Fruit fly (Drosophila melanogaster) whole organism, embryonic: ENCODE results near the gene CG6012.

Experiments
- Blimp-1 ChIP-seq: fragments of 200-800 bp; sonication (Bioruptor generic); optimal IDR thresholded peaks from 3 replicates; lab custom pipeline; 2018; ENCODE audit warnings: missing biosample characterization, missing genetic modification characterization, mild to moderate bottlenecking, moderate library complexity, missing genetic modification reagents
- CG12769 ChIP-seq: fragments of 200-800 bp; sonication (Bioruptor generic); optimal IDR thresholded peaks from 2 replicates; lab custom pipeline; 2019; ENCODE audit warnings: missing biosample characterization, mild to moderate bottlenecking, missing genetic modification characterization, moderate library complexity
- CG13624 ChIP-seq: fragments of 200-800 bp; sonication (Bioruptor generic); optimal IDR thresholded peaks from 2 replicates; lab custom pipeline; 2016; ENCODE audit warnings: missing biosample characterization, missing genetic modification characterization
- CG14710 ChIP-seq: fragments of 200-800 bp; sonication (Bioruptor generic); optimal IDR thresholded peaks from 3 replicates; lab custom pipeline; 2019; ENCODE audit warnings: missing biosample characterization, mild to moderate bottlenecking, missing genetic modification characterization, moderate library complexity
- CG15514 ChIP-seq: fragments of 200-800 bp; sonication (Bioruptor generic); optimal IDR thresholded peaks from 3 replicates; lab custom pipeline; 2017; ENCODE audit warnings: missing biosample characterization, missing genetic modification characterization, mild to moderate bottlenecking, moderate library complexity, missing genetic modification reagents
- CG1602 ChIP-seq: fragments of 200-800 bp; sonication (Bioruptor generic); optimal IDR thresholded peaks from 3 replicates; lab custom pipeline; 2016; ENCODE audit warnings: missing biosample characterization, missing genetic modification characterization
- CG16813 ChIP-seq: fragments of 200-800 bp; sonication (Bioruptor generic); IDR thresholded peaks from 3 replicates; pipeline ENCODE4 v1.3.6; 2022; ENCODE audit warnings: missing biosample characterization, missing genetic modification characterization; ENCODE audit not compliant: partially characterized antibody
- CG18764 ChIP-seq: fragments of 200-800 bp; sonication (Bioruptor generic); optimal IDR thresholded peaks from 3 replicates; lab custom pipeline; 2016; ENCODE audit warnings: missing biosample characterization, missing genetic modification characterization
- CG2116 ChIP-seq: fragments of 200-800 bp; sonication (Bioruptor generic); optimal IDR thresholded peaks from 3 replicates; lab custom pipeline; 2018; ENCODE audit warnings: missing biosample characterization, mild to moderate bottlenecking, missing genetic modification characterization
- CG2129 ChIP-seq: fragments of 200-800 bp; sonication (Bioruptor generic); IDR thresholded peaks from 2 replicates; pipeline ENCODE4 v1.3.6; 2022; ENCODE audit warnings: missing biosample characterization, missing genetic modification characterization; ENCODE audit not compliant: partially characterized antibody
- CG31224 ChIP-seq: fragments of 200-800 bp; sonication (Bioruptor generic); IDR thresholded peaks from 2 replicates; pipeline ENCODE4 v1.3.6; 2022; ENCODE audit warnings: missing biosample characterization, missing genetic modification characterization
- CG34422 ChIP-seq: fragments of 200-800 bp; sonication (Bioruptor generic); IDR thresholded peaks from 3 replicates; pipeline ENCODE4 v1.3.6; 2022; ENCODE audit warnings: missing biosample characterization, missing genetic modification characterization
- CG5180 ChIP-seq: fragments of 200-800 bp; sonication (Bioruptor generic); optimal IDR thresholded peaks from 3 replicates; lab custom pipeline; 2017; ENCODE audit warnings: missing biosample characterization, missing genetic modification characterization, mild to moderate bottlenecking, moderate library complexity, missing genetic modification reagents
- CG6272 ChIP-seq: fragments of 200-800 bp; sonication (Bioruptor generic); IDR thresholded peaks from 2 replicates; pipeline ENCODE4 v1.3.6; 2022; ENCODE audit warnings: missing biosample characterization, missing genetic modification characterization
- CG6791 ChIP-seq: fragments of 200-800 bp; sonication (Bioruptor generic); IDR thresholded peaks from 3 replicates; pipeline ENCODE4 v1.3.6; 2022; ENCODE audit warnings: missing biosample characterization, missing genetic modification characterization; ENCODE audit not compliant: partially characterized antibody
- CG6854 ChIP-seq: fragments of 200-800 bp; sonication (Bioruptor generic); optimal IDR thresholded peaks from 3 replicates; lab custom pipeline; 2017; ENCODE audit warnings: missing biosample characterization, mild to moderate bottlenecking, missing genetic modification characterization
- CG7786 ChIP-seq: fragments of 200-800 bp; sonication (Bioruptor generic); optimal IDR thresholded peaks from 2 replicates; lab custom pipeline; 2016; ENCODE audit warnings: missing biosample characterization, missing genetic modification characterization
- CG7928 ChIP-seq: fragments of 200-800 bp; sonication (Bioruptor generic); optimal IDR thresholded peaks from 2 replicates; lab custom pipeline; 2017; ENCODE audit warnings: missing biosample characterization, mild to moderate bottlenecking, missing genetic modification characterization
- CG8089 ChIP-seq: fragments of 200-800 bp; sonication (Bioruptor generic); optimal IDR thresholded peaks from 3 replicates; lab custom pipeline; 2016; ENCODE audit warnings: missing biosample characterization, missing genetic modification characterization
- CG9215 ChIP-seq: fragments of 200-800 bp; sonication (Bioruptor generic); IDR thresholded peaks from 2 replicates; pipeline ENCODE4 v1.3.6; 2022; ENCODE audit warnings: missing biosample characterization, missing genetic modification characterization
- Camta ChIP-seq: fragments of 200-800 bp; sonication (Bioruptor generic); optimal IDR thresholded peaks from 2 replicates; lab custom pipeline; 2016; ENCODE audit warnings: missing biosample characterization, missing genetic modification characterization
- CkIIα-i1 ChIP-seq: fragments of 200-800 bp; sonication (Bioruptor generic); IDR thresholded peaks from 2 replicates; pipeline ENCODE4 v1.3.6; 2022; ENCODE audit warnings: missing biosample characterization, missing genetic modification characterization
- Dip2 ChIP-seq: fragments of 200-800 bp; sonication (Bioruptor generic); IDR thresholded peaks from 2 replicates; pipeline ENCODE4 v1.3.6; 2022; ENCODE audit warnings: missing biosample characterization, missing genetic modification characterization
- Drgx ChIP-seq: fragments of 200-800 bp; sonication (Bioruptor generic); IDR thresholded peaks from 2 replicates; pipeline ENCODE4 v1.3.6; 2022; ENCODE audit warnings: missing biosample characterization, missing genetic modification characterization
- H15 ChIP-seq: fragments of 200-800 bp; sonication (Bioruptor generic); IDR thresholded peaks from 3 replicates; pipeline ENCODE4 v1.3.6; 2022; ENCODE audit warnings: missing biosample characterization, missing genetic modification characterization
- Hmr ChIP-seq: fragments of 200-800 bp; sonication (Bioruptor generic); optimal IDR thresholded peaks from 3 replicates; lab custom pipeline; 2017; ENCODE audit warnings: mild to moderate bottlenecking, missing biosample characterization, missing genetic modification reagents, missing genetic modification characterization
- Hr3 ChIP-seq: fragments of 200-800 bp; sonication (Bioruptor generic); optimal IDR thresholded peaks from 3 replicates; lab custom pipeline; 2016; ENCODE audit warnings: missing biosample characterization, missing genetic modification characterization
- Kr ChIP-seq: fragments of 200-800 bp; sonication (Bioruptor generic); optimal IDR thresholded peaks from 2 replicates; lab custom pipeline; 2017; ENCODE audit warnings: missing biosample characterization, mild to moderate bottlenecking, missing genetic modification characterization
- Myb ChIP-seq: fragments of 200-800 bp; sonication (Bioruptor generic); optimal IDR thresholded peaks from 2 replicates; lab custom pipeline; 2016; ENCODE audit warnings: missing biosample characterization, missing genetic modification characterization
- Optix ChIP-seq: fragments of 200-800 bp; sonication (Bioruptor generic); IDR thresholded peaks from 3 replicates; pipeline ENCODE4 v1.3.6; 2022; ENCODE audit warnings: missing biosample characterization, missing genetic modification characterization
- Poxn ChIP-seq: fragments of 200-800 bp; sonication (Bioruptor generic); IDR thresholded peaks from 2 replicates; pipeline ENCODE4 v1.3.6; 2022; ENCODE audit warnings: missing biosample characterization, missing genetic modification characterization
- Sox102F ChIP-seq: fragments of 200-800 bp; sonication (Bioruptor generic); optimal IDR thresholded peaks from 2 replicates; lab custom pipeline; 2018; ENCODE audit warnings: missing biosample characterization, mild to moderate bottlenecking, missing genetic modification characterization, moderate library complexity
- chif ChIP-seq, 2 experiments: fragments of 200-800 bp; sonication (Bioruptor generic); optimal IDR thresholded peaks; 3 replicates each; lab custom pipeline; 2016; ENCODE audit warnings: missing biosample characterization in 2 of 2, missing genetic modification characterization in 2 of 2
- chinmo ChIP-seq: fragments of 200-800 bp; sonication (Bioruptor generic); IDR thresholded peaks from 4 replicates; pipeline ENCODE4 v1.3.6; 2022; ENCODE audit warnings: missing biosample characterization, missing genetic modification characterization; ENCODE audit not compliant: partially characterized antibody
- chm ChIP-seq: fragments of 200-800 bp; sonication (Bioruptor generic); IDR thresholded peaks from 2 replicates; pipeline ENCODE4 v1.3.6; 2022; ENCODE audit warnings: missing biosample characterization, missing genetic modification characterization
- crc ChIP-seq: fragments of 200-800 bp; sonication (Bioruptor generic); optimal IDR thresholded peaks from 2 replicates; lab custom pipeline; 2016; ENCODE audit warnings: missing biosample characterization, missing genetic modification characterization
- emc ChIP-seq: fragments of 200-800 bp; sonication (Bioruptor generic); optimal IDR thresholded peaks from 2 replicates; lab custom pipeline; 2016; ENCODE audit warnings: missing biosample characterization, missing genetic modification characterization
- ems ChIP-seq: fragments of 200-800 bp; sonication (Bioruptor generic); optimal IDR thresholded peaks from 3 replicates; lab custom pipeline; 2016; ENCODE audit warnings: missing biosample characterization, missing genetic modification characterization
- gsb ChIP-seq: fragments of 200-800 bp; sonication (Bioruptor generic); IDR thresholded peaks from 2 replicates; pipeline ENCODE4 v1.3.6; 2022; ENCODE audit warnings: missing biosample characterization, missing genetic modification characterization
- hb ChIP-seq: fragments of 200-800 bp; sonication (Bioruptor generic); IDR thresholded peaks from 3 replicates; pipeline ENCODE4 v1.3.6; 2022; ENCODE audit warnings: missing biosample characterization, missing genetic modification characterization; ENCODE audit not compliant: partially characterized antibody
- mld ChIP-seq: fragments of 200-800 bp; sonication (Bioruptor generic); IDR thresholded peaks from 3 replicates; pipeline ENCODE4 v1.3.6; 2022; ENCODE audit warnings: missing biosample characterization, missing genetic modification characterization; ENCODE audit not compliant: partially characterized antibody
- pan ChIP-seq, 4 experiments: fragments of >200 bp in 3 of 4; fragments of 200-800 bp in 1 of 4; sonication (Bioruptor generic) in 1 of 4; optimal IDR thresholded peaks in 3 of 4; IDR thresholded peaks in 1 of 4; 2 replicates each; pipeline versions ENCODE4 v1.3.6 to Lab custom; 2017 to 2022; ENCODE audit warnings: missing biosample characterization in 2 of 4, missing genetic modification characterization in 2 of 4, mixed read lengths in 1 of 4
- pho ChIP-seq: fragments of 200-800 bp; sonication (Bioruptor generic); optimal IDR thresholded peaks from 2 replicates; lab custom pipeline; 2016; ENCODE audit warnings: missing biosample characterization, missing genetic modification characterization
- ranshi ChIP-seq: fragments of 200-800 bp; sonication (Bioruptor generic); IDR thresholded peaks from 2 replicates; pipeline ENCODE4 v1.3.6; 2022; ENCODE audit warnings: missing biosample characterization, missing genetic modification characterization
- rib ChIP-seq: fragments of 200-800 bp; sonication (Bioruptor generic); IDR thresholded peaks from 2 replicates; pipeline ENCODE4 v1.3.6; 2022; ENCODE audit warnings: missing biosample characterization, missing genetic modification characterization
- trh ChIP-seq: fragments of 200-800 bp; sonication (Bioruptor generic); optimal IDR thresholded peaks from 2 replicates; lab custom pipeline; 2016; ENCODE audit warnings: missing biosample characterization, missing genetic modification characterization
- tx ChIP-seq: fragments of 200-800 bp; sonication (Bioruptor generic); optimal IDR thresholded peaks from 2 replicates; lab custom pipeline; 2016; ENCODE audit warnings: missing biosample characterization, missing genetic modification characterization
- zfh2 ChIP-seq: fragments of 200-800 bp; sonication (Bioruptor generic); optimal IDR thresholded peaks from 2 replicates; lab custom pipeline; 2016; ENCODE audit warnings: missing biosample characterization, missing genetic modification characterization

CG6012 gene

DNA sequence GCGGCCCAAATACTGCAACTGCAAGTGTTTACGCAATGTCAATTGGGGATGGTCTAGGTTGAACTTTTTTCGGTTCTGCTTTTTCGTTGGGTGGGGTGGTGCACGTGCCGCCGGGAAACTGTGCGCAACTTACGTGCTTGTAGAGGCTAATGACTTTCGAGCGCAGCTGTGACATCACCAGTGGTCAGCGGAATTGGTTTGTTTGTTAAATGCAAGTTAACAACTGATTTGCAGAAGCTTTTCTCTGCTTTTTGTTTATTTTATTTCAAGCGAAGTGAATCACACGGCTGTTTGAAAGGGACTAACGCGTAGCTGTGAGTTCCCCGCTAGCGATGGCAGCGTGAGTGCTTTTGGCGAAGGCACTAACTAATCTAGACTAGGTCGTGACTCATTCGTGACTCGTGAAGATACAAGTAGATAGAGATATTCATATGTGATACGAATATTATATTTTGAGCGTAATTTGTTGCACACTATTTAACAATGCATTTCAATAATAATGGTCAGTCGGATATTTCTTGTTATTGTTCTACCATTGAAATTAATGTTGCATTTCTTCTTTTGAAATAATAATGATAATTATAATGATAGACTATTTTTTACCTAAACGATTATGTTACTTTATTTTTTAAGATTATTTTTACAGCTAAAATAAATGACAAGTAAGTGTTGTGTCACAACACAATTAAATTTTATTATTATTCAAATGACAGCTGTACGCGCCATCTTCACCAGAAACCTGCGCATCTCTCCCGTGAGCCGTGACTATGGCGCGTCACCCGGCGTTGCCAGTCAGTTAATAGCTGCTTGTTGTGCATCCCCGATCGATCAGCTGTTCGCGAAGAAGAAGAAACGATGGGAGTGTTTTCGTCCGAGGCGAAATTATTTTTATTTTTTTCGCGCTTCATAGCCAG lies 26.6 kb upstream of the CG6012 start, which contains the start of the genes osi and tweek (continued):
- TF ChIP-seq CG1602 (GFP tag; lab: Kevin White, UChicago) (peak; percentile 70), CG15514 (GFP tag; lab: Kevin White, UChicago) (peak; percentile 64), Blimp-1 (GFP tag; lab: Kevin White, UChicago) (no peak), hb (GFP tag; lab: Robert Waterston, UW) (peak; percentile 86), CG18764 (GFP tag; lab: Kevin White, UChicago) (no peak), Hmr (GFP tag; lab: Kevin White, UChicago) (peak; percentile 73), tx (peak; percentile 11), chinmo (GFP tag; lab: Robert Waterston, UW) (peak; percentile 88), zfh2 (GFP tag; lab: Kevin White, UChicago) (peak; percentile 60), chif (GFP tag; optimal IDR thresholded peaks at IDR 0.05; lab: Kevin White, UChicago) (peak; percentile 11 to 43), rib (no peak), trh (GFP tag; lab: Kevin White, UChicago) (peak; percentile 47), CG2129 (GFP tag; lab: Robert Waterston, UW) (peak; percentile 40; the same call in 1 of the 2 replicates), CG12769 (tag; lab: Kevin White, UChicago) (peak; percentile 25), CG31224 (no peak), CG8089 (GFP tag; lab: Kevin White, UChicago) (peak; percentile 12), crc (GFP tag; lab: Kevin White, UChicago) (peak; percentile 21), chm (no peak), pan (optimal IDR thresholded peaks at IDR 0.05; lab: Kevin White, UChicago) (no peak), pan (GFP tag; optimal IDR thresholded peaks at IDR 0.05 in 1 of 2, IDR thresholded peaks at IDR 0.05 in 1 of 2) (no peak), CG7928 (GFP tag; lab: Kevin White, UChicago) (peak; percentile 82), mld (GFP tag; lab: Robert Waterston, UW) (no peak; the same call in 1 of the 3 replicates), emc (GFP tag; lab: Kevin White, UChicago) (no peak), Camta (peak; percentile 62), CG9215 (peak; percentile 49), gsb (GFP tag; lab: Robert Waterston, UW) (no peak), ranshi (GFP tag; lab: Robert Waterston, UW) (peak; percentile 21; the same call in 1 of the 2 replicates), CG13624 (no peak), ems (GFP tag; lab: Kevin White, UChicago) (peak; percentile 36), pho (GFP tag; lab: Kevin White, UChicago) (peak; percentile 41), Myb (GFP tag; lab: Kevin White, UChicago) (peak; percentile 25), Dip2 (GFP tag; lab: Robert Waterston, UW) (no peak), CG16813 (GFP tag; lab: Robert Waterston, UW) (peak; percentile 88), CG34422 (GFP tag; lab: Robert Waterston, UW) (peak; percentile 59; the same call in 2 of the 3 replicates), CkIIα-i1 (no peak), Drgx (GFP tag; lab: Robert Waterston, UW) (no peak), Hr3 (GFP tag; lab: Kevin White, UChicago) (peak; percentile 86), CG6791 (GFP tag; lab: Robert Waterston, UW) (peak; percentile 93), CG6854 (GFP tag; lab: Kevin White, UChicago) (no peak), CG14710 (tag; lab: Kevin White, UChicago) (peak; percentile 52), CG7786 (GFP tag; lab: Kevin White, UChicago) (peak; percentile 29), CG2116 (GFP tag; lab: Kevin White, UChicago) (peak; percentile 50), CG6272 (peak; percentile 39), Kr (GFP tag; lab: Kevin White, UChicago) (no peak), Poxn (GFP tag; lab: Robert Waterston, UW) (peak; percentile 67), Sox102F (GFP tag; lab: Kevin White, UChicago) (no peak), H15 (GFP tag; lab: Robert Waterston, UW) (0 out of 3 replicates have a peak, but pooled peaks have one; percentile 11), Optix (GFP tag; lab: Robert Waterston, UW) (no peak), CG5180 (no peak)
